Fruit fly (Drosophila melanogaster) whole organism, wandering third instar larva: ENCODE results near the gene Muc91C.

Experiments
- Abd-B ChIP-seq: fragments of >200 bp; optimal IDR thresholded peaks from 2 replicates; lab custom pipeline; 2017; ENCODE audit warnings: missing biosample characterization, missing genetic modification characterization
- CrebA ChIP-seq: fragments of 200-800 bp; sonication (Bioruptor generic); optimal IDR thresholded peaks from 2 replicates; lab custom pipeline; 2016; ENCODE audit warnings: missing biosample characterization, mild to moderate bottlenecking, missing genetic modification characterization, borderline replicate concordance
- Myc ChIP-seq: fragments of >200 bp; optimal IDR thresholded peaks from 2 replicates; lab custom pipeline; 2017
- Sp1 ChIP-seq: fragments of 200-800 bp; sonication (Bioruptor generic); optimal IDR thresholded peaks from 3 replicates; lab custom pipeline; 2019; ENCODE audit warnings: missing biosample characterization, mild to moderate bottlenecking, missing genetic modification characterization, moderate library complexity
- br ChIP-seq: fragments of 200-800 bp; sonication (Bioruptor generic); optimal IDR thresholded peaks from 2 replicates; lab custom pipeline; 2016; ENCODE audit warnings: missing biosample characterization, missing genetic modification characterization
- dsf ChIP-seq: sonication (Bioruptor generic); optimal IDR thresholded peaks from 2 replicates; lab custom pipeline; 2016; ENCODE audit warnings: missing biosample characterization, missing genetic modification characterization, borderline replicate concordance
- pan ChIP-seq: fragments of >200 bp; optimal IDR thresholded peaks from 2 replicates; lab custom pipeline; 2017
- psq ChIP-seq: fragments of 200-800 bp; sonication (Bioruptor generic); optimal IDR thresholded peaks from 3 replicates; lab custom pipeline; 2017; ENCODE audit warnings: missing biosample characterization, mild to moderate bottlenecking, missing genetic modification characterization, moderate library complexity

DNA sequence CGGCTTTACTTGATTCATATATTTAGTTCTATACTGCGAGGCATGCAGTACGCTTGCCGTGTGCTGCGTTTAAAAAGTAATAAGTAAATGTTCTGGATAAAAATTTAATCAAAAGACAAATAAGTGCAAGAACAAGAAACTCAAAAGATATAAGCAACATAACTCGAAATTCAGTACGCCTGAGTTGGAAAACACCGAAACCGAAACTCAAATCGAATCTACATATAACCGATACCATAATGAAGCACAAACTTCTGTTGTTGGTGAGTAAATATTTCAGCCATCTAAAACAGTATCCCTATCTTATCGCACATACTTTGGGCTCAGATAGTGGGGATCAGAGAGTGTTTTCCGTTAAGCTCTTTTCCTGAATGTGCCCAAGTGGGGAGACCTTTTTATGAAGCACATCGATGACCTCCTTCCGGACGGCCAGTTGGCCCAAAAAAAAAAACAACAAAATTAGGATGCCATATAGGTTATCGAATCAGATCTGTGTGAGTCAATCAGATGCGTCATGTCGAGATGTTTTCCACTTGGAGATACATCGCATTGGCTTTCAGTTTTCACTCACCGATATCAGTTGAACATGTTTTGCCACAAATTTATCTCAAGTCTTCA is 21.3 kb downstream of the Muc91C start, which contains the start of gene CG31230:
- TF ChIP-seq psq (GFP tag; lab: Kevin White, UChicago), result no peak
- TF ChIP-seq Myc, result no peak
- TF ChIP-seq Sp1, result no peak
- TF ChIP-seq CrebA (GFP tag; lab: Kevin White, UChicago), result no peak
- no peak for TF ChIP-seq dsf (GFP tag; lab: Kevin White, UChicago)
- no peak for TF ChIP-seq pan (lab: Kevin White, UChicago)
- TF ChIP-seq br (GFP tag; lab: Kevin White, UChicago), result no peak
- no peak for TF ChIP-seq Abd-B (GFP tag; lab: Kevin White, UChicago)
